Worm (Caenorhabditis elegans): ENCODE data around the gene T05D4.5.

ce11 chrIII:13624226-13624625, 43.6 kb downstream of the T05D4.5 start, which contains the start of gene taf-9:
- TF ChIP-seq bed-3 (GFP tag; optimal IDR thresholded peaks at IDR 0.05) (no peak), sptf-1 (tag; optimal IDR thresholded peaks at IDR 0.05) (no peak), nhr-237 (tag; optimal IDR thresholded peaks at IDR 0.05) (no peak), nhr-28 (tag; optimal IDR thresholded peaks at IDR 0.05) (no peak), lin-13 (tag; optimal IDR thresholded peaks at IDR 0.05) (no peak), unc-62 (GFP tag; optimal IDR thresholded peaks at IDR 0.05) (no peak), unc-39 (tag; optimal IDR thresholded peaks at IDR 0.05) (no peak), elt-1 (tag; optimal IDR thresholded peaks at IDR 0.05; ENCODE audit: borderline replicate concordance, insufficient read depth) (no peak), flh-1 (GFP tag; optimal IDR thresholded peaks at IDR 0.05) (no peak), elt-3 (tag; optimal IDR thresholded peaks at IDR 0.05) (no peak), lsy-2 (tag; optimal IDR thresholded peaks at IDR 0.05) (no peak), nhr-76 (tag; optimal IDR thresholded peaks at IDR 0.05) (no peak)
